Worm (Caenorhabditis elegans) whole organism, early embryonic: ENCODE data around the gene C08F8.6.
"Not testable (repeated sequence)": the region's sequence is repeated elsewhere in the genome, so short reads cannot be mapped to it uniquely, and the experiment has no call there.

Experiments
- B0310.2 ChIP-seq: sonication (generic microtip); optimal IDR thresholded peaks from 2 replicates; lab custom pipeline; 2016; ENCODE audit warnings: mild to moderate bottlenecking, missing genetic modification characterization, missing compliant biosample characterization
- F13C5.2 ChIP-seq: sonication (generic microtip); optimal IDR thresholded peaks from 2 replicates; lab custom pipeline; 2017; ENCODE audit warnings: mild to moderate bottlenecking, missing genetic modification characterization, inconsistent platforms, missing compliant biosample characterization
- aly-1 ChIP-seq: sonication (generic microtip); optimal IDR thresholded peaks from 2 replicates; lab custom pipeline; 2016; ENCODE audit warnings: missing genetic modification characterization, missing compliant biosample characterization
- ama-1 ChIP-seq: fragments of 150-350 bp; optimal IDR thresholded peaks from 2 replicates; lab custom pipeline; 2014
- ceh-13 ChIP-seq: fragments of 200-800 bp; sonication (Bioruptor generic); optimal IDR thresholded peaks from 2 replicates; lab custom pipeline; 2018; ENCODE audit warnings: mild to moderate bottlenecking, missing genetic modification characterization, missing compliant biosample characterization
- ceh-36 ChIP-seq: sonication (generic microtip); optimal IDR thresholded peaks from 2 replicates; lab custom pipeline; 2016; ENCODE audit warnings: missing genetic modification characterization, inconsistent platforms, missing compliant biosample characterization
- ets-7 ChIP-seq: sonication (generic microtip); optimal IDR thresholded peaks from 2 replicates; lab custom pipeline; 2016; ENCODE audit warnings: missing genotype, missing genetic modification characterization, missing compliant biosample characterization
- flt-1 ChIP-seq: fragments of 200-800 bp; sonication (Bioruptor generic); IDR thresholded peaks from 2 replicates; pipeline ENCODE4 v1.3.6; 2022; ENCODE audit warnings: missing genetic modification characterization, missing compliant biosample characterization
- hmbx-1 ChIP-seq: sonication (generic microtip); optimal IDR thresholded peaks from 2 replicates; lab custom pipeline; 2016; ENCODE audit warnings: mild to moderate bottlenecking, missing genetic modification characterization, missing compliant biosample characterization
- hmg-4 ChIP-seq: fragments of 200-800 bp; sonication (Bioruptor generic); optimal IDR thresholded peaks from 2 replicates; lab custom pipeline; 2018; ENCODE audit warnings: mild to moderate bottlenecking, missing genetic modification characterization, missing compliant biosample characterization
- scrt-1 ChIP-seq: fragments of 200-800 bp; sonication (Bioruptor generic); IDR thresholded peaks from 2 replicates; pipeline ENCODE4 v1.3.6; 2022; ENCODE audit warnings: missing genetic modification characterization, missing compliant biosample characterization
- tbx-11 ChIP-seq: fragments of 200-800 bp; sonication (Bioruptor generic); IDR thresholded peaks from 2 replicates; pipeline ENCODE4 v1.3.6; 2022; ENCODE audit warnings: missing genetic modification characterization, missing compliant biosample characterization
- tbx-37 ChIP-seq: fragments of 200-800 bp; sonication (Bioruptor generic); conservative IDR thresholded peaks from 2 replicates; pipeline ENCODE4 v1.3.6; 2022; ENCODE audit warnings: missing genetic modification reagents, missing genetic modification characterization, missing compliant biosample characterization
- tra-4 ChIP-seq: sonication (generic microtip); optimal IDR thresholded peaks from 2 replicates; lab custom pipeline; 2017; ENCODE audit warnings: missing genetic modification characterization, missing compliant biosample characterization

DNA sequence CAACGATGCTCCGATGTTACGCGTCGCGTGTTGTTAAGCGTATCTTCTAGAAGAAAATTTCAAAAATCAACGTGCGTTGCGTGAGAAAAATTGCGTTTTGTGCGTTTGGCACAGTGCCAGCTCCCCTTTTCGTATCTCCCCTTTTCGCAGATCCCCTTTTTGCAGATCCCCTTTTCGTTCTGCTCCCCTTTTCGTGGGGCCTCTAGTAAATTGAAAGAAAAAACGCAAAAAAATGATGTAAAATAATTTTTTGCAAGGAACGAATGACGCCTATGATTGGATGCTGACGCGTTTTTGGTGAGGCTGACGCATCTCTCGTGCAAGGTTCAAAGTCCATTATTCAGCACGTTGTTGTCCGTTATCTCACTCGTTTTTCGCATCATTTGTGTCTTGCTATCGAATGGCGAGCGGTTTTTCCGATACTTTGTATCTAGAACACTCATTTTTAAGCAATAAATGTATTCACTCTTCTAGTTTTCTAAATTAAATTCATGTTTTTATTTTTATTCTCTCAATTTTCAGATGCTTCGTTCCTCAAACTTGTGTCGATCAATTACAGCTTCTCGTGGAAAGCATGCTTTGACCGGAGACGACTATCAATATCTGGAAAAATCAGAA lies 14.5 kb upstream of the C08F8.6 start, which contains the start of gene cpt-2:
- TF ChIP-seq ets-7 (tag; lab: Kevin White, UChicago); ceh-13 (GFP tag; lab: Kevin White, UChicago); hmbx-1 (tag; lab: Kevin White, UChicago); tra-4 (tag; lab: Kevin White, UChicago); ama-1 (lab: Kevin White, UChicago); scrt-1; tbx-11 (GFP tag; lab: Robert Waterston, UW); aly-1 (tag; lab: Kevin White, UChicago); tbx-37 (GFP tag; lab: Robert Waterston, UW); ceh-36 (tag; lab: Kevin White, UChicago); hmg-4 (GFP tag; lab: Kevin White, UChicago); B0310.2 (tag; lab: Kevin White, UChicago); flt-1; F13C5.2: not testable (repeated sequence)
